Worm (Caenorhabditis elegans) whole organism, late embryonic: ENCODE results near the gene gst-22.

ENCODE experiments used
- F13H6.1 ChIP-seq: sonication (generic microtip); optimal IDR thresholded peaks from 2 replicates; lab custom pipeline; 2016; ENCODE audit warnings: missing genetic modification characterization, missing compliant biosample characterization
- Y22D7AL.16 ChIP-seq: sonication (generic microtip); optimal IDR thresholded peaks from 2 replicates; lab custom pipeline; 2016; ENCODE audit warnings: missing genetic modification characterization, missing compliant biosample characterization
- ahr-1 ChIP-seq: sonication (generic microtip); optimal IDR thresholded peaks from 2 replicates; lab custom pipeline; 2016; ENCODE audit warnings: missing genetic modification characterization, missing compliant biosample characterization
- ceh-18 ChIP-seq: sonication (generic microtip); optimal IDR thresholded peaks from 2 replicates; lab custom pipeline; 2016; ENCODE audit warnings: missing genetic modification characterization, missing compliant biosample characterization
- ceh-19 ChIP-seq: fragments of 200-800 bp; sonication (Bioruptor generic); optimal IDR thresholded peaks from 2 replicates; lab custom pipeline; 2018; ENCODE audit warnings: mild to moderate bottlenecking, missing genetic modification characterization, missing compliant biosample characterization
- ceh-2 ChIP-seq: sonication (generic microtip); optimal IDR thresholded peaks from 2 replicates; lab custom pipeline; 2016; ENCODE audit warnings: missing genotype, missing genetic modification characterization, missing compliant biosample characterization
- ceh-22 ChIP-seq: sonication (generic microtip); optimal IDR thresholded peaks from 2 replicates; lab custom pipeline; 2017; ENCODE audit warnings: missing biosample characterization, missing genetic modification characterization
- ceh-30 ChIP-seq: fragments of 150-350 bp; optimal IDR thresholded peaks from 2 replicates; lab custom pipeline; 2014; ENCODE audit warnings: missing biosample characterization, missing genetic modification characterization
- ceh-45 ChIP-seq: fragments of 200-800 bp; sonication (Bioruptor generic); IDR thresholded peaks from 2 replicates; pipeline ENCODE4 v1.3.6; 2022; ENCODE audit warnings: missing genetic modification reagents, missing genetic modification characterization, missing compliant biosample characterization
- ceh-48 ChIP-seq: sonication (generic microtip); optimal IDR thresholded peaks from 2 replicates; lab custom pipeline; 2016; ENCODE audit warnings: missing genetic modification characterization, inconsistent platforms, missing compliant biosample characterization
- ceh-6 ChIP-seq: fragments of 200-800 bp; sonication (Bioruptor generic); optimal IDR thresholded peaks from 2 replicates; lab custom pipeline; 2018; ENCODE audit warnings: mild to moderate bottlenecking, missing genetic modification characterization, missing compliant biosample characterization
- che-1 ChIP-seq: sonication (generic microtip); optimal IDR thresholded peaks from 2 replicates; lab custom pipeline; 2016; ENCODE audit warnings: mild to moderate bottlenecking, missing genetic modification characterization, missing compliant biosample characterization
- dmd-4 ChIP-seq: sonication (generic microtip); optimal IDR thresholded peaks from 2 replicates; lab custom pipeline; 2016; ENCODE audit warnings: borderline replicate concordance, missing genetic modification characterization, missing compliant biosample characterization
- dve-1 ChIP-seq: sonication (generic microtip); optimal IDR thresholded peaks from 2 replicates; lab custom pipeline; 2017; ENCODE audit warnings: antibody characterized with exemption, mild to moderate bottlenecking, missing genetic modification characterization, missing compliant biosample characterization
- ets-4 ChIP-seq: sonication (generic microtip); optimal IDR thresholded peaks from 2 replicates; lab custom pipeline; 2016; ENCODE audit warnings: missing genetic modification characterization, missing compliant biosample characterization
- fax-1 ChIP-seq: sonication (generic microtip); optimal IDR thresholded peaks from 2 replicates; lab custom pipeline; 2016; ENCODE audit warnings: missing genotype, missing genetic modification characterization, missing compliant biosample characterization
- fkh-10 ChIP-seq: fragments of 150-350 bp; optimal IDR thresholded peaks from 2 replicates; lab custom pipeline; 2014; ENCODE audit warnings: missing biosample characterization, missing genetic modification reagents, missing genetic modification characterization
- fkh-6 ChIP-seq: sonication (generic microtip); optimal IDR thresholded peaks from 2 replicates; lab custom pipeline; 2016; ENCODE audit warnings: missing genetic modification characterization, missing compliant biosample characterization
- gmeb-2 ChIP-seq: sonication (generic microtip); optimal IDR thresholded peaks from 2 replicates; lab custom pipeline; 2016; ENCODE audit warnings: missing genetic modification characterization, inconsistent platforms, missing compliant biosample characterization
- hlh-30 ChIP-seq: sonication (generic microtip); optimal IDR thresholded peaks from 2 replicates; lab custom pipeline; 2017; ENCODE audit warnings: antibody characterized with exemption, missing genetic modification characterization, missing compliant biosample characterization; ENCODE audit not compliant: insufficient read depth
- hlh-8 ChIP-seq: sonication (generic microtip); optimal IDR thresholded peaks from 2 replicates; lab custom pipeline; 2016; ENCODE audit warnings: missing genotype, missing genetic modification characterization, missing compliant biosample characterization
- lim-6 ChIP-seq: sonication (generic microtip); optimal IDR thresholded peaks from 2 replicates; lab custom pipeline; 2016; ENCODE audit warnings: missing genetic modification characterization, missing compliant biosample characterization
- lin-11 ChIP-seq: fragments of 200-800 bp; sonication (Bioruptor generic); optimal IDR thresholded peaks from 2 replicates; lab custom pipeline; 2018; ENCODE audit warnings: mild to moderate bottlenecking, missing genetic modification characterization, missing compliant biosample characterization
- madf-2 ChIP-seq: sonication (generic microtip); optimal IDR thresholded peaks from 2 replicates; lab custom pipeline; 2017; ENCODE audit warnings: missing genetic modification characterization, missing compliant biosample characterization
- nhr-232 ChIP-seq: sonication (generic microtip); optimal IDR thresholded peaks from 2 replicates; lab custom pipeline; 2016; ENCODE audit warnings: missing genetic modification characterization, missing compliant biosample characterization
- npax-4 ChIP-seq: sonication (generic microtip); optimal IDR thresholded peaks from 2 replicates; lab custom pipeline; 2016; ENCODE audit warnings: missing genetic modification characterization, missing compliant biosample characterization
- odd-2 ChIP-seq: sonication (generic microtip); optimal IDR thresholded peaks from 2 replicates; lab custom pipeline; 2017; ENCODE audit warnings: antibody characterized with exemption, mild to moderate bottlenecking, missing genetic modification characterization, missing compliant biosample characterization
- pag-3 ChIP-seq: sonication (generic microtip); optimal IDR thresholded peaks from 2 replicates; lab custom pipeline; 2016; ENCODE audit warnings: missing compliant biosample characterization, missing genetic modification characterization, borderline replicate concordance
- pat-9 ChIP-seq: fragments of 200-800 bp; sonication (Bioruptor generic); optimal IDR thresholded peaks from 2 replicates; lab custom pipeline; 2018; ENCODE audit warnings: mild to moderate bottlenecking, missing genetic modification characterization, moderate library complexity, missing compliant biosample characterization
- pha-4 ChIP-seq: fragments of 150-350 bp; optimal IDR thresholded peaks from 2 replicates; lab custom pipeline; 2018; ENCODE audit warnings: missing biosample characterization, missing genetic modification reagents, missing genetic modification characterization
- pqm-1 ChIP-seq: sonication (generic microtip); optimal IDR thresholded peaks from 2 replicates; lab custom pipeline; 2016; ENCODE audit warnings: missing genetic modification characterization, missing compliant biosample characterization
- ref-2 ChIP-seq: sonication (generic microtip); optimal IDR thresholded peaks from 2 replicates; lab custom pipeline; 2016; ENCODE audit warnings: missing genetic modification characterization, missing compliant biosample characterization
- sdc-2 ChIP-seq: sonication (generic microtip); optimal IDR thresholded peaks from 2 replicates; lab custom pipeline; 2016; ENCODE audit warnings: missing genotype, missing genetic modification characterization, missing compliant biosample characterization
- sox-4 ChIP-seq: sonication (generic microtip); optimal IDR thresholded peaks from 2 replicates; lab custom pipeline; 2017; ENCODE audit warnings: mild to moderate bottlenecking, missing genetic modification characterization, inconsistent platforms, missing compliant biosample characterization
- syd-9 ChIP-seq: sonication (generic microtip); optimal IDR thresholded peaks from 2 replicates; lab custom pipeline; 2016; ENCODE audit warnings: mild to moderate bottlenecking, missing genetic modification characterization, moderate library complexity, missing compliant biosample characterization
- tbx-2 ChIP-seq: sonication (generic microtip); optimal IDR thresholded peaks from 2 replicates; lab custom pipeline; 2016; ENCODE audit warnings: missing genetic modification characterization, missing compliant biosample characterization
- tbx-7 ChIP-seq: sonication (generic microtip); optimal IDR thresholded peaks from 2 replicates; lab custom pipeline; 2016; ENCODE audit warnings: missing genotype, missing genetic modification characterization, missing compliant biosample characterization
- unc-55 ChIP-seq: sonication (generic microtip); optimal IDR thresholded peaks from 2 replicates; lab custom pipeline; 2017; ENCODE audit warnings: missing biosample characterization, missing genetic modification reagents, missing genetic modification characterization
- ztf-16 ChIP-seq: sonication (generic microtip); optimal IDR thresholded peaks from 2 replicates; lab custom pipeline; 2017; ENCODE audit warnings: missing genetic modification characterization, missing compliant biosample characterization

gst-22 gene

ce11 chrV:16226581-16226980, 5.5 kb downstream of the gst-22 start, which contains the start of gene F11A5.13:
Gene F11A5.13, minus strand, starts transcription at chrV:16226681.
- TF ChIP-seq gmeb-2 (tag; lab: Kevin White, UChicago) (no peak), fkh-6 (tag; lab: Kevin White, UChicago) (no peak), Y22D7AL.16 (tag; lab: Kevin White, UChicago) (no peak), sox-4 (tag; lab: Kevin White, UChicago) (no peak), ref-2 (tag; lab: Kevin White, UChicago) (no peak), npax-4 (no peak), dve-1 (tag; lab: Kevin White, UChicago) (no peak), ceh-48 (tag; lab: Kevin White, UChicago) (no peak), lin-11 (no peak), syd-9 (no peak), che-1 (tag; lab: Kevin White, UChicago) (no peak), ceh-22 (no peak), sdc-2 (tag; lab: Kevin White, UChicago) (no peak), ceh-45 (GFP tag; lab: Robert Waterston, UW) (no peak), hlh-30 (no peak), ceh-30 (tag; lab: Kevin White, UChicago) (no peak), fax-1 (no peak)

DNA sequence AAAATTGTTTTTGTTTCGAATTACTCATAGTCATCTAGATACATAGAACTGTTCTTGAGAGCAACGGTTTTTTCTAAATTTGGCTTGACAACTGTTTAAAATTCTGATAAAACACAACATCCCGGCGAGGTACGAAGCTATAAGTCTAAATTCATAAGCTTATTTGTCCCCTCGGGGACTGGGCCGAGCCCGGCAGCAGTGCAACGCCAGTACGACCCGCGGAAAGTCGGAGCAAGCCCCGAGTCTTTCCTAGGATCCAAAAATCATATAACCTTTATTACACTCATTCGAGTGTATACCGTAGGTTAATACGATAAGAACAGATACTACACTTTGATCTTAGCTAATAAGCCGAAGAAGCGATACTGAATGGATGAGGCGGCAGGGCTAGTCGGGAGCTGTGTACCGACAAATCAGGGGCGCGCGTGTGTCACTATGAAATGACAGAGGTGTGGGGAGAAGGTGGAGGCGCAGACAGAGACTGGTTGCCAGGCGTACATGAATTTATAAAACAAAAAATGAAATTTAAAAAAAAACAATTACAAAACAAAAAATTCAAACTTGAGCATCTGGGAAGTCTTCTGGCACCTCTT, 6.5 kb downstream of the gst-22 start:
- TF ChIP-seq che-1 (tag; lab: Kevin White, UChicago) = no peak
- no peak for TF ChIP-seq tbx-7 (tag; lab: Kevin White, UChicago)
- TF ChIP-seq pat-9 (tag; lab: Kevin White, UChicago) = no peak
- no peak for TF ChIP-seq odd-2 (tag; lab: Kevin White, UChicago)
- no peak for TF ChIP-seq ets-4 (tag; lab: Kevin White, UChicago)
- TF ChIP-seq madf-2 = no peak
- no peak for TF ChIP-seq fkh-10 (GFP tag; lab: Kevin White, UChicago)
- no peak for TF ChIP-seq dmd-4
- no peak for TF ChIP-seq tbx-2 (tag; lab: Kevin White, UChicago)
- no peak for TF ChIP-seq lim-6 (tag; lab: Kevin White, UChicago)
- no peak for TF ChIP-seq ceh-45 (GFP tag; lab: Robert Waterston, UW)
- TF ChIP-seq pag-3 (tag; lab: Kevin White, UChicago) = no peak
- TF ChIP-seq ceh-6 (GFP tag; lab: Kevin White, UChicago) = no peak
- no peak for TF ChIP-seq pqm-1 (tag; lab: Kevin White, UChicago)
- no peak for TF ChIP-seq pha-4 (tag; lab: Kevin White, UChicago)
- TF ChIP-seq unc-55 (GFP tag; lab: Kevin White, UChicago) = no peak
- no peak for TF ChIP-seq sox-4 (tag; lab: Kevin White, UChicago)

ce11 chrV:16224027-16224426, 8.1 kb downstream of the gst-22 start, which contains the start of gene stdh-2:
Gene stdh-2, plus strand, starts transcription at chrV:16224327.
- TF ChIP-seq nhr-232 = no peak
- no peak for TF ChIP-seq ceh-22
- no peak for TF ChIP-seq hlh-8 (tag; lab: Kevin White, UChicago)
- no peak for TF ChIP-seq ahr-1 (tag; lab: Kevin White, UChicago)
- TF ChIP-seq ceh-48 (tag; lab: Kevin White, UChicago) = no peak
- TF ChIP-seq fkh-10 (GFP tag; lab: Kevin White, UChicago) = no peak
- TF ChIP-seq fax-1 = no peak
- TF ChIP-seq ceh-2 (tag; lab: Kevin White, UChicago) = no peak

ce11 chrV:16220020-16220419, 12.1 kb downstream of the gst-22 start:
- TF ChIP-seq ceh-22 (no peak), pha-4 (tag; lab: Kevin White, UChicago) (no peak), dve-1 (tag; lab: Kevin White, UChicago) (no peak), ztf-16 (tag; lab: Kevin White, UChicago) (no peak), syd-9 (no peak), ceh-18 (tag; lab: Kevin White, UChicago) (no peak), ceh-19 (GFP tag; lab: Kevin White, UChicago) (no peak), F13H6.1 (tag; lab: Kevin White, UChicago) (no peak)
